Worm (Caenorhabditis elegans): ENCODE measurements around the gene C29F9.12.

DNA sequence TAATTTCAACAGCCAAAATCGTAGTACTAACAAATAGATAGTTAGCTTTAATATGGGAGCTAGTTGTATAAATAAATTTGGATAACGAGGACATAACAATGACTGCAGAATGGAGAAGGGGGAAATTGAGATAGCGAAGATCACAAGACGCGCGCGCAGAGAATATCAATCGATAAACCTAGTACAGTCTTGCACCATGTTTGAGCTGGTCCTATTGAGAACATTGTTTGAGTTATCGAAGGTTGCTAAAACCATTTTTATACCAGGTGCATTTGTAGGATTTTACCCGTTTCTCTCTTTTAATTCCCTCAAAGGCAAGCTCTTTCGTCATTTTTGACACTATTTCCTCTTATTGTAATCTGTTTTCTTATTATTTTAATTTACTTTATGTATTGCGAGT lies 49.8 kb upstream of the C29F9.12 start, which contains the start of the genes F40G9.9 and F40G9.12:
- TF ChIP-seq ceh-45 (GFP tag; IDR thresholded peaks at IDR 0.05) (no peak), K02D7.2 (tag; optimal IDR thresholded peaks at IDR 0.05) (no peak), tbx-2 (tag; optimal IDR thresholded peaks at IDR 0.05) (no peak), nfya-1 (tag; optimal IDR thresholded peaks at IDR 0.05) (no peak), F13H6.1 (tag; optimal IDR thresholded peaks at IDR 0.05) (no peak), pqm-1 (tag; optimal IDR thresholded peaks at IDR 0.05) (no peak)
